Fruit fly (Drosophila melanogaster): Measurements from ENCODE around the gene Paf-AHalpha.

DNA sequence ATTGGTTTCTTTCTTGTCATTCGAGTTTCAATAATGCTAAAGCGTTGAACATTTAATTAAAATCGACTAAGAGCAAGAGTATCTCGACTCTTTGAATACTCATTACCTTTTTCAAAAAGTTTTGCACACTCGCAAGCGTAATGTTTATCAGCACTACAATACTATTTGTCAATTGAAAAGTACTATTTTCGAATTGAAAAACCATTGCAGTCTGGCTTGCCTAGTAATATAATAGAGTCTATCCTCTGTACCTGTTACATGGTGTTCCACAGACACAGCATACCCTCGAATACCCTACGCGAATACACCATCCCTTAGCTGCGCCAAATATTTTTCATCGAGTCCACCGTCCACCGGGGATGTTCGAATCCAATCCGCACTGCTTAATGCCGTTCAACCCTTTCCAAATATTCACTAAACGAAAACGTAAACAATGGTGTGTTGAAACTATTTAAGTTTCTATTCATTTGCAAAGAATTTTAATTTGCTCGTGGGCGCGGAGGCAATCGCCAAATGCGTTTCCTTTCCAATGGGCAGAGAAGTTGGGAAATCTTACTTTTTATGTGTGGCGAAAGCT lies 33.3 kb upstream of the Paf-AHalpha start:
- TF ChIP-seq Hr78 (GFP tag; optimal IDR thresholded peaks at IDR 0.05) (no peak), brk (GFP tag; optimal IDR thresholded peaks at IDR 0.05) (no peak), GATAd (GFP tag; optimal IDR thresholded peaks at IDR 0.05) (no peak), usp (GFP tag; optimal IDR thresholded peaks at IDR 0.05) (no peak)
